ENCODE assay signal across 1 fruit fly cellular context in the genomic region with DNA sequence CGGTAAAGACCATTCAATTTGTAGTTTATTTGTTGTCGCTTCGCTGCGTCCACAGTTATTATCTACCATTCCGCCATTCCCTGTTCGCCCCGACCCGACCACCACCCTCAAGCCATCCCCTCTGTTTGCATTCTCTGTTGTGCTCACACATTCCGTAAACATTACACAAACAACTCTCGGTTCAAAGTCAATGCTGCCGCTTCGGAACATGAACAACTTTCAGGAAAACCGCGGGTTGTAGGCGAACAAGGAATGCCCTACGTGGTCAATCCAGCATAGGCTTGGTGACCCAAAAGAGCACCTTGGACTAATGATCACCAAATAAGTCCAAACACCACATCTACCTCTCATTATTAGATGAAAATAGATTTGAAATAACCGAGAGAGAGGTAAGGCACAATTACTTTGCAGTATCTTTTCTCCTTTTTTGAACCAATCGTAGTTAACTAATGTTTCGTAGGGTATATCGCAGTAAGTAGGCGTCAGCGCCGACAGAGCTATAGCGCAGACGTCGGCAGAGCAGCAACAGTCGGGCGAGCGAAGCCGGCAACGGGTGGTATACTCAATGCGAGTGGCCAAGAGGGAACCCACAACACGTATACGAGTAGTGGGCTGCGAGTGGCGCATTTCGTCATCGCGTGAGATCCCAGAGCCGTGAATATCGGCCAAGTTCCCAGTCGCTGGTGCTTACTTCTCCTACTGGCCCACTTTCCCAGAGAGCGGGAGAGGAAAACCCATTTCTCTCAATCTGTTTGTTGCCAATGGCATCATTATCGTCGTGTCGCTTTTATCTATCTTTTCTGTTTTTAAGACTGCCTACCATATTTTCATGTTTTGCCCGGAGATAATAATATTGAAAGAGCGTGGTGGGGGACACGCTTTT.
TF ChIP-seq lines count a peak whose summit lies in the region.

No protein-coding gene starts in this region.

TF ChIP-seq in whole organism, embryonic, 481 proteins besides CTCF, POLR2A, EP300 and RAD21 (continued from another document and continues in another):
- TF ChIP-seq CG17186 (GFP tag; optimal IDR thresholded peaks at IDR 0.05; lab: Kevin White, UChicago), result peak; percentile 89
- peak; percentile 97 for TF ChIP-seq CG9876 (GFP tag; optimal IDR thresholded peaks at IDR 0.05; lab: Kevin White, UChicago)
- TF ChIP-seq Nf-YA (GFP tag; IDR thresholded peaks at IDR 0.05; lab: Robert Waterston, UW), result peak; percentile 96
- TF ChIP-seq CG4617 (GFP tag; optimal IDR thresholded peaks at IDR 0.05; lab: Kevin White, UChicago; ENCODE audit: borderline replicate concordance), result peak; percentile 83
- TF ChIP-seq HmgD (GFP tag; optimal IDR thresholded peaks at IDR 0.05; lab: Kevin White, UChicago), result peak; percentile 94
- TF ChIP-seq CG6272 (GFP tag; IDR thresholded peaks at IDR 0.05; lab: Robert Waterston, UW), result peak; percentile 84
- TF ChIP-seq CG31441 (GFP tag; IDR thresholded peaks at IDR 0.05; lab: Robert Waterston, UW), result peak; percentile 94
- peak; percentile 70 for TF ChIP-seq cas (GFP tag; IDR thresholded peaks at IDR 0.05; lab: Robert Waterston, UW)
- TF ChIP-seq prd (optimal IDR thresholded peaks at IDR 0.05; lab: Kevin White, UChicago), result no peak
- TF ChIP-seq prd (GFP tag; IDR thresholded peaks at IDR 0.05; lab: Robert Waterston, UW), result peak; percentile 95
- TF ChIP-seq CG11085 (GFP tag; IDR thresholded peaks at IDR 0.05; lab: Robert Waterston, UW), result peak; percentile 86
- TF ChIP-seq CG10979 (tag; optimal IDR thresholded peaks at IDR 0.05; lab: Kevin White, UChicago), result peak; percentile 97
- TF ChIP-seq jumu (GFP tag; optimal IDR thresholded peaks at IDR 0.05; lab: Kevin White, UChicago), result peak; percentile 97
- TF ChIP-seq Atf-2 (GFP tag; optimal IDR thresholded peaks at IDR 0.05; lab: Kevin White, UChicago), result peak; percentile 94
- peak; percentile 96 for TF ChIP-seq BtbVII (GFP tag; optimal IDR thresholded peaks at IDR 0.05; lab: Kevin White, UChicago)
- peak; percentile 92 for TF ChIP-seq slbo (GFP tag; IDR thresholded peaks at IDR 0.05; lab: Robert Waterston, UW)
- peak; percentile 78; the same call in 1 of the 2 replicates for TF ChIP-seq rib (GFP tag; IDR thresholded peaks at IDR 0.05; lab: Robert Waterston, UW)
- TF ChIP-seq Spps (tag; optimal IDR thresholded peaks at IDR 0.05; lab: Kevin White, UChicago), result peak; percentile 80
- TF ChIP-seq CG6791 (GFP tag; IDR thresholded peaks at IDR 0.05; lab: Robert Waterston, UW; ENCODE audit: partially characterized antibody), result no peak
- TF ChIP-seq stwl (tag; optimal IDR thresholded peaks at IDR 0.05; lab: Kevin White, UChicago), result peak; percentile 8
- peak; percentile 91 for TF ChIP-seq Mes4 (GFP tag; optimal IDR thresholded peaks at IDR 0.05; lab: Kevin White, UChicago)
- no peak for TF ChIP-seq Dp (GFP tag; optimal IDR thresholded peaks at IDR 0.05; lab: Kevin White, UChicago)
- TF ChIP-seq pho (GFP tag; optimal IDR thresholded peaks at IDR 0.05; lab: Kevin White, UChicago), result peak; percentile 95
- peak; percentile 90 for TF ChIP-seq CG6765 (GFP tag; optimal IDR thresholded peaks at IDR 0.05; lab: Kevin White, UChicago)
- peak in 1 of 2 experiments; percentile 59 for TF ChIP-seq tll (GFP tag; optimal IDR thresholded peaks at IDR 0.05; lab: Kevin White, UChicago)
- TF ChIP-seq trem (tag; optimal IDR thresholded peaks at IDR 0.05; lab: Kevin White, UChicago), result peak; percentile 92
- TF ChIP-seq grn (GFP tag; optimal IDR thresholded peaks at IDR 0.05; lab: Kevin White, UChicago), result peak; percentile 78
- peak; percentile 90 for TF ChIP-seq CG9215 (GFP tag; IDR thresholded peaks at IDR 0.05; lab: Robert Waterston, UW)
- TF ChIP-seq CG13624 (GFP tag; optimal IDR thresholded peaks at IDR 0.05; lab: Kevin White, UChicago), result peak; percentile 99
- peak; percentile 60 for TF ChIP-seq CG4707 (GFP tag; optimal IDR thresholded peaks at IDR 0.05; lab: Kevin White, UChicago)
- TF ChIP-seq CG3407 (GFP tag; optimal IDR thresholded peaks at IDR 0.05; lab: Kevin White, UChicago), result peak; percentile 88
- peak; percentile 76 for TF ChIP-seq trh (GFP tag; optimal IDR thresholded peaks at IDR 0.05; lab: Kevin White, UChicago)
- peak; percentile 44 for TF ChIP-seq CG15073 (GFP tag; optimal IDR thresholded peaks at IDR 0.05; lab: Kevin White, UChicago)
- TF ChIP-seq Rx (GFP tag; IDR thresholded peaks at IDR 0.05; lab: Robert Waterston, UW), result peak; percentile 91
- TF ChIP-seq Doc2 (GFP tag; IDR thresholded peaks at IDR 0.05; lab: Robert Waterston, UW), result 0 out of 2 replicates have a peak, but pooled peaks have one; percentile 54
- TF ChIP-seq chn (GFP tag; optimal IDR thresholded peaks at IDR 0.05; lab: Kevin White, UChicago), result peak; percentile 93
- TF ChIP-seq C15 (GFP tag; IDR thresholded peaks at IDR 0.05; lab: Robert Waterston, UW), result peak; percentile 90; the same call in 2 of the 3 replicates
- peak; percentile 96 for TF ChIP-seq CG1603 (tag; optimal IDR thresholded peaks at IDR 0.05; lab: Kevin White, UChicago)
- peak; percentile 90 for TF ChIP-seq CG11093 (GFP tag; IDR thresholded peaks at IDR 0.05; lab: Robert Waterston, UW)
- TF ChIP-seq zf30C (GFP tag; optimal IDR thresholded peaks at IDR 0.05; lab: Kevin White, UChicago), result no peak
- no peak for TF ChIP-seq cg (GFP tag; optimal IDR thresholded peaks at IDR 0.05; lab: Kevin White, UChicago)
- TF ChIP-seq CG12236 (GFP tag; optimal IDR thresholded peaks at IDR 0.05; lab: Kevin White, UChicago), result peak; percentile 82
- peak; percentile 68 for TF ChIP-seq CG33557 (GFP tag; optimal IDR thresholded peaks at IDR 0.05; lab: Kevin White, UChicago)
- peak; percentile 97 for TF ChIP-seq tin (GFP tag; optimal IDR thresholded peaks at IDR 0.05; lab: Kevin White, UChicago)
- peak; percentile 90 to 94 for TF ChIP-seq Hr51 (GFP tag; optimal IDR thresholded peaks at IDR 0.05; lab: Kevin White, UChicago)
- peak; percentile 94 for TF ChIP-seq sob (GFP tag; IDR thresholded peaks at IDR 0.05; lab: Robert Waterston, UW)
- TF ChIP-seq shn (GFP tag; optimal IDR thresholded peaks at IDR 0.05; lab: Kevin White, UChicago), result peak; percentile 97
- TF ChIP-seq CG15011 (GFP tag; optimal IDR thresholded peaks at IDR 0.05; lab: Kevin White, UChicago), result peak; percentile 94
- TF ChIP-seq CG7372 (GFP tag; IDR thresholded peaks at IDR 0.05; lab: Robert Waterston, UW), result peak; percentile 92
- 0 out of 2 replicates have a peak, but pooled peaks have one; percentile 3 for TF ChIP-seq unc-4 (GFP tag; IDR thresholded peaks at IDR 0.05; lab: Robert Waterston, UW; ENCODE audit: partially characterized antibody)
- TF ChIP-seq CG8765 (GFP tag; IDR thresholded peaks at IDR 0.05; lab: Robert Waterston, UW), result peak; percentile 66; the same call in 1 of the 2 replicates
- TF ChIP-seq fru (optimal IDR thresholded peaks at IDR 0.05; lab: Kevin White, UChicago), result no peak
- peak; percentile 92 for TF ChIP-seq seq (GFP tag; IDR thresholded peaks at IDR 0.05; lab: Robert Waterston, UW)
- peak; percentile 88 for TF ChIP-seq CG4730 (GFP tag; IDR thresholded peaks at IDR 0.05; lab: Robert Waterston, UW)
- peak; percentile 93 for TF ChIP-seq CG10565 (GFP tag; optimal IDR thresholded peaks at IDR 0.05; lab: Kevin White, UChicago)
- TF ChIP-seq CG15479 (GFP tag; optimal IDR thresholded peaks at IDR 0.05; lab: Kevin White, UChicago), result no peak
- TF ChIP-seq ATbp (GFP tag; optimal IDR thresholded peaks at IDR 0.05; lab: Kevin White, UChicago), result peak; percentile 94
- peak; percentile 83 for TF ChIP-seq Deaf1 (tag; optimal IDR thresholded peaks at IDR 0.05; lab: Kevin White, UChicago)
- TF ChIP-seq onecut (GFP tag; IDR thresholded peaks at IDR 0.05; lab: Robert Waterston, UW), result peak; percentile 91
- TF ChIP-seq CG8089 (GFP tag; optimal IDR thresholded peaks at IDR 0.05; lab: Kevin White, UChicago), result peak; percentile 86
- TF ChIP-seq CG10959 (GFP tag; IDR thresholded peaks at IDR 0.05; lab: Robert Waterston, UW), result peak; percentile 88
- peak; percentile 98 for TF ChIP-seq CG17359 (tag; optimal IDR thresholded peaks at IDR 0.05; lab: Kevin White, UChicago)
- TF ChIP-seq NC2α (GFP tag; optimal IDR thresholded peaks at IDR 0.05; lab: Kevin White, UChicago), result peak; percentile 90
- TF ChIP-seq jing (GFP tag; optimal IDR thresholded peaks at IDR 0.05; lab: Kevin White, UChicago), result peak; percentile 93
- no peak for TF ChIP-seq hb (GFP tag; IDR thresholded peaks at IDR 0.05; lab: Robert Waterston, UW; ENCODE audit: partially characterized antibody)
- peak; percentile 99 for TF ChIP-seq Side (GFP tag; optimal IDR thresholded peaks at IDR 0.05; lab: Kevin White, UChicago)
- TF ChIP-seq TFAM (GFP tag; optimal IDR thresholded peaks at IDR 0.05; lab: Kevin White, UChicago), result peak; percentile 87
- TF ChIP-seq CG4424 (GFP tag; optimal IDR thresholded peaks at IDR 0.05; lab: Kevin White, UChicago), result peak; percentile 98
- TF ChIP-seq Hr39 (optimal IDR thresholded peaks at IDR 0.05; lab: Kevin White, UChicago), result no peak
- TF ChIP-seq Hr3 (GFP tag; optimal IDR thresholded peaks at IDR 0.05; lab: Kevin White, UChicago), result peak; percentile 92
- peak; percentile 97 for TF ChIP-seq HLH3B (GFP tag; IDR thresholded peaks at IDR 0.05; lab: Robert Waterston, UW)
- TF ChIP-seq dmrt99B (tag; optimal IDR thresholded peaks at IDR 0.05; lab: Kevin White, UChicago), result peak; percentile 97
- peak; percentile 97 for TF ChIP-seq dysf (GFP tag; IDR thresholded peaks at IDR 0.05; lab: Robert Waterston, UW)
- peak; percentile 74 for TF ChIP-seq ham (GFP tag; IDR thresholded peaks at IDR 0.05; lab: Robert Waterston, UW)
- no peak for TF ChIP-seq lov (optimal IDR thresholded peaks at IDR 0.05; lab: Kevin White, UChicago)
- 0 out of 3 replicates have a peak, but pooled peaks have one; percentile 3 for TF ChIP-seq lov (GFP tag; IDR thresholded peaks at IDR 0.05; lab: Robert Waterston, UW)
- peak; percentile 67 for TF ChIP-seq E2f2 (GFP tag; IDR thresholded peaks at IDR 0.05; lab: Robert Waterston, UW)
- TF ChIP-seq da (GFP tag; optimal IDR thresholded peaks at IDR 0.05; lab: Kevin White, UChicago), result peak; percentile 85
- TF ChIP-seq CG18476 (GFP tag; optimal IDR thresholded peaks at IDR 0.05; lab: Kevin White, UChicago), result peak; percentile 96
- TF ChIP-seq her (GFP tag; optimal IDR thresholded peaks at IDR 0.05; lab: Kevin White, UChicago), result peak; percentile 96
- peak; percentile 73 for TF ChIP-seq sqz (GFP tag; optimal IDR thresholded peaks at IDR 0.05; lab: Kevin White, UChicago)
- peak; percentile 97 for TF ChIP-seq CG4854 (GFP tag; optimal IDR thresholded peaks at IDR 0.05; lab: Kevin White, UChicago)
- TF ChIP-seq Abd-B (GFP tag; optimal IDR thresholded peaks at IDR 0.05; lab: Kevin White, UChicago), result peak; percentile 97
- TF ChIP-seq Aef1 (GFP tag; IDR thresholded peaks at IDR 0.05; lab: Robert Waterston, UW), result peak; percentile 98
- no peak for TF ChIP-seq mld (GFP tag; IDR thresholded peaks at IDR 0.05; lab: Robert Waterston, UW; ENCODE audit: partially characterized antibody)
- TF ChIP-seq CG7271 (tag; optimal IDR thresholded peaks at IDR 0.05; lab: Kevin White, UChicago), result peak; percentile 56
- TF ChIP-seq Atf3 (GFP tag; optimal IDR thresholded peaks at IDR 0.05; lab: Kevin White, UChicago), result peak; percentile 85
- peak; percentile 89 for TF ChIP-seq Myb (GFP tag; optimal IDR thresholded peaks at IDR 0.05; lab: Kevin White, UChicago)
- peak; percentile 76 for TF ChIP-seq gsb-n (tag; optimal IDR thresholded peaks at IDR 0.05; lab: Kevin White, UChicago)
- peak; percentile 18; the same call in 1 of the 2 replicates for TF ChIP-seq CG4360 (GFP tag; IDR thresholded peaks at IDR 0.05; lab: Robert Waterston, UW)
- TF ChIP-seq Elba2 (GFP tag; optimal IDR thresholded peaks at IDR 0.05; lab: Kevin White, UChicago), result no peak
- TF ChIP-seq pan (optimal IDR thresholded peaks at IDR 0.05; lab: Kevin White, UChicago), result no peak
- TF ChIP-seq pan (GFP tag; optimal IDR thresholded peaks at IDR 0.05 in 1 of 2, IDR thresholded peaks at IDR 0.05 in 1 of 2), result peak in 1 of 2 experiments; percentile 91
- TF ChIP-seq pfk (GFP tag; optimal IDR thresholded peaks at IDR 0.05; lab: Kevin White, UChicago), result no peak
- TF ChIP-seq p53 (GFP tag; optimal IDR thresholded peaks at IDR 0.05; lab: Kevin White, UChicago), result peak; percentile 95
- TF ChIP-seq yki (optimal IDR thresholded peaks at IDR 0.05; lab: Kevin White, UChicago), result no peak
- TF ChIP-seq zen2 (GFP tag; IDR thresholded peaks at IDR 0.05; lab: Robert Waterston, UW; ENCODE audit: partially characterized antibody), result no peak
- TF ChIP-seq CG2199 (GFP tag; IDR thresholded peaks at IDR 0.05; lab: Robert Waterston, UW), result peak; percentile 98; the same call in 2 of the 3 replicates
- peak; percentile 79; the same call in 2 of the 3 replicates for TF ChIP-seq H15 (GFP tag; IDR thresholded peaks at IDR 0.05; lab: Robert Waterston, UW)
- TF ChIP-seq CG15269 (tag; optimal IDR thresholded peaks at IDR 0.05; lab: Kevin White, UChicago), result peak; percentile 91
- TF ChIP-seq CG6654 (GFP tag; optimal IDR thresholded peaks at IDR 0.05; lab: Kevin White, UChicago), result peak; percentile 91
- peak; percentile 92 for TF ChIP-seq tio (GFP tag; optimal IDR thresholded peaks at IDR 0.05; lab: Kevin White, UChicago)
- TF ChIP-seq CG9797 (GFP tag; optimal IDR thresholded peaks at IDR 0.05; lab: Kevin White, UChicago), result peak; percentile 54
- TF ChIP-seq fd3F (GFP tag; optimal IDR thresholded peaks at IDR 0.05; lab: Kevin White, UChicago), result peak; percentile 89
- TF ChIP-seq Meics (GFP tag; optimal IDR thresholded peaks at IDR 0.05; lab: Kevin White, UChicago), result peak; percentile 97
- TF ChIP-seq Mad (GFP tag; optimal IDR thresholded peaks at IDR 0.05; lab: Kevin White, UChicago), result peak; percentile 85
- peak; percentile 94 for TF ChIP-seq CG13296 (GFP tag; optimal IDR thresholded peaks at IDR 0.05; lab: Kevin White, UChicago)
- peak; percentile 95 for TF ChIP-seq CG6254 (GFP tag; optimal IDR thresholded peaks at IDR 0.05; lab: Kevin White, UChicago)
- TF ChIP-seq CG2116 (GFP tag; optimal IDR thresholded peaks at IDR 0.05; lab: Kevin White, UChicago), result peak; percentile 62
- TF ChIP-seq ind (GFP tag; optimal IDR thresholded peaks at IDR 0.05; lab: Kevin White, UChicago), result peak; percentile 99
- peak; percentile 96 for TF ChIP-seq lmd (GFP tag; IDR thresholded peaks at IDR 0.05; lab: Robert Waterston, UW)
- TF ChIP-seq CG13894 (tag; optimal IDR thresholded peaks at IDR 0.05; lab: Kevin White, UChicago), result peak; percentile 85
- peak; percentile 77 for TF ChIP-seq Sry-δ (GFP tag; optimal IDR thresholded peaks at IDR 0.05; lab: Kevin White, UChicago)
- no peak for TF ChIP-seq eve (GFP tag; optimal IDR thresholded peaks at IDR 0.05; lab: Kevin White, UChicago)
- TF ChIP-seq esg (GFP tag; conservative IDR thresholded peaks at IDR 0.05; lab: Robert Waterston, UW), result peak; percentile 97
- peak; percentile 84 for TF ChIP-seq B-H1 (GFP tag; IDR thresholded peaks at IDR 0.05; lab: Robert Waterston, UW)
- TF ChIP-seq row (GFP tag; IDR thresholded peaks at IDR 0.05; lab: Robert Waterston, UW), result peak; percentile 99
- peak; percentile 96 for TF ChIP-seq CG12071 (GFP tag; optimal IDR thresholded peaks at IDR 0.05; lab: Kevin White, UChicago)
